Worm (Caenorhabditis elegans) whole organism, midembryonic: Measurements from ENCODE around the gene K11G12.6.

Experiments
- T22C8.4 ChIP-seq: fragments of 200-800 bp; sonication (Bioruptor generic); IDR thresholded peaks from 2 replicates; pipeline ENCODE4 v1.3.6; 2022; ENCODE audit warnings: missing genetic modification characterization, missing compliant biosample characterization
- cog-1 ChIP-seq: sonication (generic microtip); optimal IDR thresholded peaks from 2 replicates; lab custom pipeline; 2016; ENCODE audit warnings: missing genetic modification characterization, missing compliant biosample characterization
- flt-1 ChIP-seq: fragments of 200-800 bp; sonication (Bioruptor generic); IDR thresholded peaks from 2 replicates; pipeline ENCODE4 v1.3.6; 2022; ENCODE audit warnings: missing genetic modification characterization, missing compliant biosample characterization
- klf-2 ChIP-seq: fragments of 200-800 bp; sonication (Bioruptor generic); conservative IDR thresholded peaks from 2 replicates; pipeline ENCODE4 v1.3.6; 2022; ENCODE audit warnings: missing genetic modification reagents, missing genetic modification characterization, missing compliant biosample characterization
- med-1 ChIP-seq: sonication (generic microtip); optimal IDR thresholded peaks from 2 replicates; lab custom pipeline; 2017; ENCODE audit warnings: missing genetic modification characterization, mild to moderate bottlenecking, missing compliant biosample characterization, antibody characterized with exemption, missing genetic modification reagents; ENCODE audit not compliant: insufficient read depth
- ref-1 ChIP-seq: fragments of 200-800 bp; sonication (Bioruptor generic); conservative IDR thresholded peaks from 2 replicates; pipeline ENCODE4 v1.3.6; 2022; ENCODE audit warnings: missing genetic modification reagents, missing genetic modification characterization, missing compliant biosample characterization
- tab-1 ChIP-seq: fragments of 200-800 bp; sonication (Bioruptor generic); IDR thresholded peaks from 2 replicates; pipeline ENCODE4 v1.3.6; 2022; ENCODE audit warnings: missing genetic modification characterization, missing compliant biosample characterization
- ztf-23 ChIP-seq: fragments of 200-800 bp; sonication (Bioruptor generic); IDR thresholded peaks from 2 replicates; pipeline ENCODE4 v1.3.6; 2022; ENCODE audit warnings: missing genetic modification reagents, missing genetic modification characterization, missing compliant biosample characterization
- ztf-29 ChIP-seq: fragments of 200-800 bp; sonication (Bioruptor generic); IDR thresholded peaks from 2 replicates; pipeline ENCODE4 v1.3.6; 2022; ENCODE audit warnings: missing genetic modification reagents, missing genetic modification characterization, missing compliant biosample characterization

K11G12.6 gene

DNA sequence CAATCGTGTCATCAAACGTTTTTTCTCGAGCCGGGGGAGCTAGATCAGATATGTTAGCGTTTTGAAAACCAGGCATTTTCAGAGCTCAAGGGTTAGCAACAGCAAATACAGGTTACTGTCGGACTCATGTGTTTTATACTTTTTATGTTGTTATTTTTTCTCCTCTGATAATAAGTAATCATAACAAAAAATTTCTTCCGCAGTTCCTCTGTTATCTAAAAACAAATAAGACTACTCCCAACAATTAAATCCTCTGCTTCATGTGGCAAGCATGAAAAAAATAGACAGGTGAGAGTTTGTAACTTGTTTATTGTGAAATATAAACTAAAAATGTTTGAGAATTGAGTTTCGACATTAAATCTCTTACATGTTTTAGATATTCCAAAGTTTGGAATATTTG is 10.9 kb downstream of the K11G12.6 start, which contains the start of gene smf-2:
Gene smf-2, minus strand, starts transcription at position 101 of the 400 bp plus-strand sequence.
- TF ChIP-seq T22C8.4 (GFP tag; lab: Robert Waterston, UW) (no peak), ref-1 (GFP tag; lab: Robert Waterston, UW) (no peak), klf-2 (no peak), tab-1 (GFP tag; lab: Robert Waterston, UW) (no peak), med-1 (no peak), ztf-29 (GFP tag; lab: Robert Waterston, UW) (no peak), cog-1 (tag; lab: Kevin White, UChicago) (no peak), ztf-23 (GFP tag; lab: Robert Waterston, UW) (no peak), flt-1 (GFP tag; lab: Robert Waterston, UW) (no peak)

DNA sequence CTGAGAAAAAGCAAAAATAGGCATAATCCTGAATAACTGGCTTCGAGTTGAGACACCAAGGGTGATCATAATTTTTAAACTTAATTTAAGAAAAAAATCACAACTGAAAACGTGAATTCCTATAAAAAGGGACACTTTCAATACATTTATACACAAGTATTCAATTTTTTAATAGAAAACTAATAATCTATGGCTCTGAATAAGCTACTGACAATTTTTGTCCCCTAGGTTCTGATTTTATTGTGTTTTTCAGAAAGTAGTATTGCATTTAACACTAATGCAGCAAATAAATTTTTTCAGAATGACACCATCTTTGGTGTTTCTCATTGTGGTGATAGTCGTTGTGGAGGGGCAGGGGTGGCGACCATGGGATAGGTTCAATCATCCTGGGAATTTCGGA is 16.2 kb downstream of the K11G12.6 start, which contains the start of gene nas-11:
Gene nas-11, plus strand, starts transcription at position 301 of the 400 bp plus-strand sequence.
- TF ChIP-seq ztf-29 (GFP tag; lab: Robert Waterston, UW): no peak
- no peak for TF ChIP-seq tab-1 (GFP tag; lab: Robert Waterston, UW)
- no peak for TF ChIP-seq med-1
- no peak for TF ChIP-seq ztf-23 (GFP tag; lab: Robert Waterston, UW)
- no peak for TF ChIP-seq ref-1 (GFP tag; lab: Robert Waterston, UW)
- no peak for TF ChIP-seq flt-1 (GFP tag; lab: Robert Waterston, UW)
- TF ChIP-seq klf-2: no peak
- TF ChIP-seq cog-1 (tag; lab: Kevin White, UChicago): no peak
- TF ChIP-seq T22C8.4 (GFP tag; lab: Robert Waterston, UW): no peak

DNA sequence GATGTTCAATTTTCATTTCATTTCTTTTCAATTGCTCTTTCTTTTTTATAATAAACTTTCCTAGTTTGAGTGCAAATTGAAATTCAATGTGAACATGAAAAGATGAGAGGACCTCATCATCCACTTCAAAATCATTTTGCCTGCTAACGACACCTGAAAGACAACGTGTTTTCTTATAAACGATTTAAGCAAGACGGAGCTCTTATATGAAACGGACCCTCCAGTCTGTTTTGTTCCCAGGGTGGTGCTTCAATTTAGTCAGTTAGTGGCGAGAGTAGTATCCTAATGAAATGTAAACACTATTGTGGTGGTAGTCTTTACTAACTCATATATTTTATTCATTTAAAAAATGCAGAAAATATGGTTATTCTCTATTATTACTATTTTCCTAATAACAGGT is 20.2 kb downstream of the K11G12.6 start, which contains the start of gene acr-3:
Gene acr-3, plus strand, starts transcription at position 301 of the 400 bp plus-strand sequence.
- TF ChIP-seq med-1: no peak

DNA sequence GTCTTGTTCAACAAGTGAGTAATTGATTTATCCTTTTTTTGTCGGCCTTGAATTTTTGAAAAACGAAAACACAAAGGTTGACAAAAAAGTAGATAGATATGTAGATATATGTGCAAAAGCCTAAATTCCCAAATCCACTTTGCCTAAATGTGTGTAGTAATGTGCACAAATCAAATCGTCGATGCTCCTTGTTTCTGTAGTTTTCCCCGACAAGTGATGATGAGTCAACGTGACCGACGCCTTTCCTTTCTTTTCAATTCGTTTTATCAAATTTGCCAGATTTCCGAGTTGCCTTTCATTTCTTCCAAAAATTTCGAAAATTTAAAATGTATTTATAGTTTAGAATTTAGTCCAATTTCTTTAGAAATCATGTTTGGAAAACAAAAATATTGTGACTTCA is 24.3 kb downstream of the K11G12.6 start:
- TF ChIP-seq ztf-23 (GFP tag; lab: Robert Waterston, UW) (no peak), med-1 (no peak), ref-1 (GFP tag; lab: Robert Waterston, UW) (no peak), klf-2 (no peak), ztf-29 (GFP tag; lab: Robert Waterston, UW) (no peak), tab-1 (GFP tag; lab: Robert Waterston, UW) (no peak), cog-1 (tag; lab: Kevin White, UChicago) (no peak), T22C8.4 (GFP tag; lab: Robert Waterston, UW) (no peak), flt-1 (GFP tag; lab: Robert Waterston, UW) (no peak)

DNA sequence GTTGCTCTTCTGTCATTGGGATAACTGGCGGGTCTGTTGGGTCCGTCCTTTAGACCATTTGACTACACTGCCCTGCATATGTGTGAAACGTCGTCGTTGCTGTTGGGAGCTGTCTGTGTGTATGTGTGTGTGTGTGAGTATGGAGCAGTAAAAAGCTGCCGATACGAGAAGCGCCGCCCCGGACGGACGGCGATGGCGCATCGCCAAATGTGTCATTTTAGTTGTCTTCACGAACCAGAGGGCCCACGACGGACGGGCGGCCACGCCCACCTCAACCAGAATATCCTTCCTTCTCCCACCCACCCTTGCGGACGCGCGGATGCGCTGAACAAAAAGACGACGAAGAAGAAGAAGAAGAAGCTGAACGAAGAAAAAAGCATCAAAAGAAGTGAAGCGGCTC is 27.2 kb downstream of the K11G12.6 start, which contains the start of gene acr-2:
Gene acr-2, plus strand, starts transcription at position 301 of the 400 bp plus-strand sequence.
- TF ChIP-seq cog-1 (tag; lab: Kevin White, UChicago) (no peak), klf-2 (no peak), T22C8.4 (GFP tag; lab: Robert Waterston, UW) (no peak), flt-1 (GFP tag; lab: Robert Waterston, UW) (no peak), med-1 (no peak), ztf-23 (GFP tag; lab: Robert Waterston, UW) (no peak), ztf-29 (GFP tag; lab: Robert Waterston, UW) (no peak), ref-1 (GFP tag; lab: Robert Waterston, UW) (no peak), tab-1 (GFP tag; lab: Robert Waterston, UW) (no peak)

DNA sequence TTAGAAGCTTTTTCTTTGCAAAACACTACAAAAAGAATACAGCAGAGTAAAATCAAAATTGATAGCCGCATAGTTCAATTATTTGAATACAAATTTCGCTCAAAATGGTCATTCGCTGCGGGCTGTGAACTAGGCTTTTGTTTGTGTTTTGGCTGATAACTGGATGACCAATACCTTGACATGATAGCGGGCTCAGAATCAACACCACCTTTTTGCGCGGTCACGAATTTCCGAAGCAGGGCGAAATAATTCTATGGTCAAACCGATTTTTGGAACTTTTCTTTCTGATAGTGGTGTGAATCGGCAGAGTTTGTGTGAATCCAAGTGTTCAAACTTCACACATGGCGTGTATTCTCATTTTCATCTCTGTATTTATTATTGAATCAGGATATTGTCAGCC is 31.2 kb downstream of the K11G12.6 start, which contains the start of the genes F38B6.7 and F38B6.2:
Gene F38B6.7, minus strand, starts transcription at position 101 of the 400 bp plus-strand sequence.
Gene F38B6.2, plus strand, starts transcription at position 267 of the 400 bp plus-strand sequence.
- no peak for TF ChIP-seq klf-2

DNA sequence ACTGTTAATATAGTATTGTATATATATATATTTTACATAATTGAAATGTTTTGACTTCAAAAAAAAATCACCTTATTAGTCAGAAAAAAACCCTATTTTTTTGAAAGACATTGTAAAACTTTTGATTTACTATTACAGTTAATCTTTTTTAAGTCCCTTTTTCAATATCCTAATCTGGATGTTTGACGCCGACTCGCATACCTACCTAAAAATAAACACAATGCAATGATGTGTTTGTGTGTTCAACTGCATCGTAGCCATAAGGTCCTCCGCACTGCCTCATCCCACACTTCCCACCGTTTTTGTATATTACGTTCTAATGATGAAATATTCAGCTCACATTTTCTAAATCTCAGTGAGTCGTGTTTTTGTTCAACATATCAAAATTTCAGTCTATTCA is 36.1 kb downstream of the K11G12.6 start, which contains the start of gene F38B6.3:
Gene F38B6.3, plus strand, starts transcription at position 301 of the 400 bp plus-strand sequence.
- TF ChIP-seq T22C8.4 (GFP tag; lab: Robert Waterston, UW): no peak
- no peak for TF ChIP-seq tab-1 (GFP tag; lab: Robert Waterston, UW)
- TF ChIP-seq med-1: no peak
- TF ChIP-seq ztf-23 (GFP tag; lab: Robert Waterston, UW): no peak
- TF ChIP-seq ref-1 (GFP tag; lab: Robert Waterston, UW): no peak
- no peak for TF ChIP-seq klf-2
- TF ChIP-seq flt-1 (GFP tag; lab: Robert Waterston, UW): no peak
- TF ChIP-seq cog-1 (tag; lab: Kevin White, UChicago): no peak
- no peak for TF ChIP-seq ztf-29 (GFP tag; lab: Robert Waterston, UW)

DNA sequence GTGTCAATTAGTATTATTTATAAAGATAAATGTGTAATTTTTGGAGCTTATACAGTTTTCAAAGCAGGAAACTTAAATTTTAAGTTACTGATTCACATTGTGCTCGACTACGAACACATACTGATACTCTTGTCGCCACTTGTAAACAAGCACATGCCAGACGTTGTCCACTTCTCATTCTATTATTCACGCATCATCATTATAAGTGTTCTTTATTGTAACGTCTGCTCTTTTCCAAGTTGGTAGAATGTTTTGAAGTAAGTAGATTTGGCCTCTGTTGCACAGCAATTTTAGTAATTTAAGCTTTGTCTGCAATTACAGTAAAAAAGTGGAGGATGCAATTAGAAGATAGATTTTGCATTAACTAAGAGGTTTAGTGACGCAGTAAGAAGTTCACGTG is 36.6 kb downstream of the K11G12.6 start:
- TF ChIP-seq ref-1 (GFP tag; lab: Robert Waterston, UW) (no peak), ztf-23 (GFP tag; lab: Robert Waterston, UW) (no peak), klf-2 (no peak), flt-1 (GFP tag; lab: Robert Waterston, UW) (no peak), tab-1 (GFP tag; lab: Robert Waterston, UW) (no peak), med-1 (no peak), cog-1 (tag; lab: Kevin White, UChicago) (no peak), T22C8.4 (GFP tag; lab: Robert Waterston, UW) (no peak), ztf-29 (GFP tag; lab: Robert Waterston, UW) (no peak)

DNA sequence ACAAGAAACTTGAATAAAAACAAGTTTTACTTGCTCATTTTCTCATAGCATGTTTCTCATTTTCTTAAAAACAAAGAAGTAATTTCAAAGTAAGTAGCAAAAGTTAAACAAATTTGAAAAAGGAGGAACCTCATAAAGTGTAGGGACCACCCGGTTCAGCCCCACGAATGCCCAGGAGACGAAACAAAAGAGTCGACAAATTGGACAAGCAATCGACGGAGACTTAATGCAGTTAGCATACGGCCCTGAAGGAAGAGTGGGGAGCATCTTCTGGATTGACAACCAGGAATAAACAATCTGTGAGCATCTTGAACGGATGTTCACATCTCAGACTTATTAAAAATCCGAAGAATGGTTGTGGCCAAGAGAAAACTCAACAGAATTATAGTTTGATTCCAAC is 37.8 kb downstream of the K11G12.6 start:
- TF ChIP-seq flt-1 (GFP tag; lab: Robert Waterston, UW) (no peak), T22C8.4 (GFP tag; lab: Robert Waterston, UW) (no peak), med-1 (no peak), ref-1 (GFP tag; lab: Robert Waterston, UW) (no peak)

DNA sequence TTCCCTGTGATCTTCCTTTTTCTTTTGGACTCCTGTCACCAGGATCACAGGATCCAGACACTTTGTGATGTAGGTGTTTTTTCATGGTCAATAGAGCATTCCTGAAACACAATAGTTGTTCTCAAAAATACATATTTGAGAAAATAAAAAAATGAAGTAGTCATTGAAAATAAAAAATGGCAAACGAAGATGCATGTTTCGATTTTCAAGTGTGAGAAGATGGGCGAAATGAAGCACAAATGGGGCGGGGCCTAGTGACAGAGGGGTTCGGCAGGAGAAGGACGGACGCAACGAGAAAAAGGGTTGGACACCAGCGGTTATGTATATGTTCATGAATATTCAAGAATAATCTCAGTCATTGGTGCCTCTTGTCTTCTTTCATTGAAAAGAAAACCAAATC is 39.5 kb downstream of the K11G12.6 start, which contains the start of gene F38B6.6:
Gene F38B6.6, minus strand, starts transcription at position 101 of the 400 bp plus-strand sequence.
- TF ChIP-seq ztf-23 (GFP tag; lab: Robert Waterston, UW) (no peak), flt-1 (GFP tag; lab: Robert Waterston, UW) (no peak), T22C8.4 (GFP tag; lab: Robert Waterston, UW) (no peak), tab-1 (GFP tag; lab: Robert Waterston, UW) (no peak), ztf-29 (GFP tag; lab: Robert Waterston, UW) (no peak), med-1 (no peak)
